Worm (Caenorhabditis elegans): Measurements from ENCODE around the gene B0334.5.

DNA sequence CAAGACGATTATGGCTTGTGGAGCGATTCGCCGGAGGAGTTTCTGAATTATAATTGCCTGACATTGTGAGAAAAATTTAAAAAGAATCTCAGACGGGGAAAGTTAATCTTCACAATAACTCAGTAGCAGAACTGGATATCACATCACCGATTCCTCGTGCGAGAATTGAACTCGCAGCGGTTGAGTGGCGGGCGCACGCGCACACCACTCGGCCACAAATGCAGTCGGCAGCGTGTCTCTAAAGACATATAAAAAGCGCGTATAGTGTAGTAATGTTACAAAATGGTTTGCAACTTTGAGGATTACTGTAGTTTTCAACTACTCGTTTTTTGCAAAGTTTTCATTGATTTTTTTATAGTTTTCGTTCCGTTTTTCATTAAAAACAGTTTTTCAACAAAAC is 12.9 kb upstream of the B0334.5 start:
- no peak for TF ChIP-seq peb-1 (tag; optimal IDR thresholded peaks at IDR 0.05)
- TF ChIP-seq nhr-12 (tag; optimal IDR thresholded peaks at IDR 0.05), result no peak
- TF ChIP-seq aly-2 (tag; optimal IDR thresholded peaks at IDR 0.05), result no peak
- TF ChIP-seq fos-1 (tag; optimal IDR thresholded peaks at IDR 0.05), result peak; percentile 70
- no peak for TF ChIP-seq elt-3 (tag; optimal IDR thresholded peaks at IDR 0.05)
- TF ChIP-seq snpc-4 (tag; optimal IDR thresholded peaks at IDR 0.05), result peak; percentile 19
- TF ChIP-seq lin-13 (GFP tag; optimal IDR thresholded peaks at IDR 0.05), result no peak
- peak; percentile 35 for TF ChIP-seq egl-27 (tag; optimal IDR thresholded peaks at IDR 0.05)
- peak; percentile 59 for TF ChIP-seq ceh-82 (tag; optimal IDR thresholded peaks at IDR 0.05)
- TF ChIP-seq zag-1 (tag; optimal IDR thresholded peaks at IDR 0.05), result peak; percentile 1
- TF ChIP-seq dmd-4 (tag; optimal IDR thresholded peaks at IDR 0.05), result no peak
- TF ChIP-seq ceh-16 (tag; optimal IDR thresholded peaks at IDR 0.05), result peak; percentile 13
- TF ChIP-seq blmp-1 (tag; optimal IDR thresholded peaks at IDR 0.05; ENCODE audit: insufficient read depth), result no peak
- peak; percentile 48 to 88 for TF ChIP-seq lsy-2 (tag; optimal IDR thresholded peaks at IDR 0.05)

All from whole organism, L2 larva.